Worm (Caenorhabditis elegans) whole organism, late embryonic: Measurements from ENCODE around the gene gly-3.

ENCODE experiments used
- C38D4.7 ChIP-seq: fragments of 200-800 bp; sonication (Bioruptor generic); optimal IDR thresholded peaks from 2 replicates; lab custom pipeline; 2018; ENCODE audit warnings: mild to moderate bottlenecking, missing genetic modification characterization, moderate library complexity, missing compliant biosample characterization
- F13H6.1 ChIP-seq: sonication (generic microtip); optimal IDR thresholded peaks from 2 replicates; lab custom pipeline; 2016; ENCODE audit warnings: missing genetic modification characterization, missing compliant biosample characterization
- K02D7.2 ChIP-seq: sonication (generic microtip); optimal IDR thresholded peaks from 2 replicates; lab custom pipeline; 2017; ENCODE audit warnings: mild to moderate bottlenecking, missing genetic modification characterization, missing compliant biosample characterization
- K09A11.1 ChIP-seq: sonication (generic microtip); optimal IDR thresholded peaks from 2 replicates; lab custom pipeline; 2017; ENCODE audit warnings: antibody characterized with exemption, mild to moderate bottlenecking, missing genetic modification characterization, missing compliant biosample characterization; ENCODE audit not compliant: insufficient read depth
- ahr-1 ChIP-seq: sonication (generic microtip); optimal IDR thresholded peaks from 2 replicates; lab custom pipeline; 2016; ENCODE audit warnings: missing genetic modification characterization, missing compliant biosample characterization
- ama-1 ChIP-seq: fragments of 150-350 bp; optimal IDR thresholded peaks from 2 replicates; lab custom pipeline; 2014
- ceh-14 ChIP-seq: sonication (generic microtip); optimal IDR thresholded peaks from 2 replicates; lab custom pipeline; 2016; ENCODE audit warnings: missing genotype, missing genetic modification characterization, missing compliant biosample characterization
- ceh-18 ChIP-seq: sonication (generic microtip); optimal IDR thresholded peaks from 2 replicates; lab custom pipeline; 2016; ENCODE audit warnings: missing genetic modification characterization, missing compliant biosample characterization
- ceh-2 ChIP-seq: sonication (generic microtip); optimal IDR thresholded peaks from 2 replicates; lab custom pipeline; 2016; ENCODE audit warnings: missing genotype, missing genetic modification characterization, missing compliant biosample characterization
- ceh-24 ChIP-seq: sonication (generic microtip); optimal IDR thresholded peaks from 2 replicates; lab custom pipeline; 2016; ENCODE audit warnings: mild to moderate bottlenecking, missing genetic modification characterization, missing compliant biosample characterization
- ceh-30 ChIP-seq: fragments of 150-350 bp; optimal IDR thresholded peaks from 2 replicates; lab custom pipeline; 2014; ENCODE audit warnings: missing biosample characterization, missing genetic modification characterization
- ceh-31 ChIP-seq: sonication (generic microtip); optimal IDR thresholded peaks from 2 replicates; lab custom pipeline; 2016; ENCODE audit warnings: missing genetic modification characterization, missing compliant biosample characterization
- ceh-48 ChIP-seq: sonication (generic microtip); optimal IDR thresholded peaks from 2 replicates; lab custom pipeline; 2016; ENCODE audit warnings: missing genetic modification characterization, inconsistent platforms, missing compliant biosample characterization
- ceh-6 ChIP-seq: fragments of 200-800 bp; sonication (Bioruptor generic); optimal IDR thresholded peaks from 2 replicates; lab custom pipeline; 2018; ENCODE audit warnings: mild to moderate bottlenecking, missing genetic modification characterization, missing compliant biosample characterization
- ceh-9 ChIP-seq: sonication (generic microtip); optimal IDR thresholded peaks from 2 replicates; lab custom pipeline; 2016; ENCODE audit warnings: mild to moderate bottlenecking, missing genetic modification characterization, inconsistent platforms, missing compliant biosample characterization
- dmd-4 ChIP-seq: sonication (generic microtip); optimal IDR thresholded peaks from 2 replicates; lab custom pipeline; 2016; ENCODE audit warnings: borderline replicate concordance, missing genetic modification characterization, missing compliant biosample characterization
- dve-1 ChIP-seq: sonication (generic microtip); optimal IDR thresholded peaks from 2 replicates; lab custom pipeline; 2017; ENCODE audit warnings: antibody characterized with exemption, mild to moderate bottlenecking, missing genetic modification characterization, missing compliant biosample characterization
- elt-2 ChIP-seq: sonication (generic microtip); optimal IDR thresholded peaks from 2 replicates; lab custom pipeline; 2016; ENCODE audit warnings: missing genetic modification reagents, missing genetic modification characterization, missing compliant biosample characterization
- elt-4 ChIP-seq: sonication (generic microtip); optimal IDR thresholded peaks from 2 replicates; lab custom pipeline; 2016; ENCODE audit warnings: missing genetic modification characterization, missing compliant biosample characterization
- eyg-1 ChIP-seq: sonication (generic microtip); optimal IDR thresholded peaks from 2 replicates; lab custom pipeline; 2016; ENCODE audit warnings: missing genotype, missing genetic modification characterization, missing compliant biosample characterization
- fkh-10 ChIP-seq: fragments of 150-350 bp; optimal IDR thresholded peaks from 2 replicates; lab custom pipeline; 2014; ENCODE audit warnings: missing biosample characterization, missing genetic modification reagents, missing genetic modification characterization
- fkh-6 ChIP-seq: sonication (generic microtip); optimal IDR thresholded peaks from 2 replicates; lab custom pipeline; 2016; ENCODE audit warnings: missing genetic modification characterization, missing compliant biosample characterization
- hlh-13 ChIP-seq: fragments of 200-800 bp; sonication (Bioruptor generic); optimal IDR thresholded peaks from 2 replicates; lab custom pipeline; 2018; ENCODE audit warnings: mild to moderate bottlenecking, missing genetic modification characterization, missing compliant biosample characterization
- hlh-15 ChIP-seq: sonication (generic microtip); optimal IDR thresholded peaks from 2 replicates; lab custom pipeline; 2016; ENCODE audit warnings: missing genetic modification characterization, missing compliant biosample characterization
- hlh-6 ChIP-seq: sonication (generic microtip); optimal IDR thresholded peaks from 2 replicates; lab custom pipeline; 2016; ENCODE audit warnings: missing genotype, missing genetic modification characterization, missing compliant biosample characterization
- hlh-8 ChIP-seq: sonication (generic microtip); optimal IDR thresholded peaks from 2 replicates; lab custom pipeline; 2016; ENCODE audit warnings: missing genotype, missing genetic modification characterization, missing compliant biosample characterization
- madf-2 ChIP-seq: sonication (generic microtip); optimal IDR thresholded peaks from 2 replicates; lab custom pipeline; 2017; ENCODE audit warnings: missing genetic modification characterization, missing compliant biosample characterization
- mec-3 ChIP-seq: sonication (generic microtip); optimal IDR thresholded peaks from 2 replicates; lab custom pipeline; 2016; ENCODE audit warnings: borderline replicate concordance, missing genetic modification characterization, missing compliant biosample characterization
- nfya-1 ChIP-seq: sonication (generic microtip); optimal IDR thresholded peaks from 2 replicates; lab custom pipeline; 2017; ENCODE audit warnings: missing genetic modification characterization, mild to moderate bottlenecking, missing compliant biosample characterization, antibody characterized with exemption, moderate library complexity
- nhr-11 ChIP-seq: fragments of 150-350 bp; optimal IDR thresholded peaks from 2 replicates; lab custom pipeline; 2014; ENCODE audit warnings: missing biosample characterization, missing genetic modification characterization
- nhr-232 ChIP-seq: sonication (generic microtip); optimal IDR thresholded peaks from 2 replicates; lab custom pipeline; 2016; ENCODE audit warnings: missing genetic modification characterization, missing compliant biosample characterization
- npax-4 ChIP-seq: sonication (generic microtip); optimal IDR thresholded peaks from 2 replicates; lab custom pipeline; 2016; ENCODE audit warnings: missing genetic modification characterization, missing compliant biosample characterization
- pat-9 ChIP-seq: fragments of 200-800 bp; sonication (Bioruptor generic); optimal IDR thresholded peaks from 2 replicates; lab custom pipeline; 2018; ENCODE audit warnings: mild to moderate bottlenecking, missing genetic modification characterization, moderate library complexity, missing compliant biosample characterization
- pha-2 ChIP-seq: sonication (generic microtip); optimal IDR thresholded peaks from 2 replicates; lab custom pipeline; 2017; ENCODE audit warnings: mild to moderate bottlenecking, missing genetic modification characterization, missing compliant biosample characterization
- pha-4 ChIP-seq: fragments of 150-350 bp; optimal IDR thresholded peaks from 2 replicates; lab custom pipeline; 2018; ENCODE audit warnings: missing biosample characterization, missing genetic modification reagents, missing genetic modification characterization
- pqm-1 ChIP-seq: sonication (generic microtip); optimal IDR thresholded peaks from 2 replicates; lab custom pipeline; 2016; ENCODE audit warnings: missing genetic modification characterization, missing compliant biosample characterization
- pros-1 ChIP-seq: fragments of 150-350 bp; optimal IDR thresholded peaks from 2 replicates; lab custom pipeline; 2014; ENCODE audit warnings: missing biosample characterization, missing genetic modification reagents, missing genetic modification characterization
- ref-2 ChIP-seq: sonication (generic microtip); optimal IDR thresholded peaks from 2 replicates; lab custom pipeline; 2016; ENCODE audit warnings: missing genetic modification characterization, missing compliant biosample characterization
- sdc-2 ChIP-seq: sonication (generic microtip); optimal IDR thresholded peaks from 2 replicates; lab custom pipeline; 2016; ENCODE audit warnings: missing genotype, missing genetic modification characterization, missing compliant biosample characterization
- sox-2 ChIP-seq: fragments of 200-800 bp; sonication (Bioruptor generic); IDR thresholded peaks from 2 replicates; pipeline ENCODE4 v1.3.6; 2022; ENCODE audit warnings: missing genetic modification reagents, missing genetic modification characterization, missing compliant biosample characterization
- sox-4 ChIP-seq: sonication (generic microtip); optimal IDR thresholded peaks from 2 replicates; lab custom pipeline; 2017; ENCODE audit warnings: mild to moderate bottlenecking, missing genetic modification characterization, inconsistent platforms, missing compliant biosample characterization
- syd-9 ChIP-seq: sonication (generic microtip); optimal IDR thresholded peaks from 2 replicates; lab custom pipeline; 2016; ENCODE audit warnings: mild to moderate bottlenecking, missing genetic modification characterization, moderate library complexity, missing compliant biosample characterization
- unc-42 ChIP-seq: sonication (generic microtip); optimal IDR thresholded peaks from 2 replicates; lab custom pipeline; 2016; ENCODE audit warnings: missing genotype, missing genetic modification characterization, missing compliant biosample characterization
- unc-55 ChIP-seq: sonication (generic microtip); optimal IDR thresholded peaks from 2 replicates; lab custom pipeline; 2017; ENCODE audit warnings: missing biosample characterization, missing genetic modification reagents, missing genetic modification characterization
- unc-86 ChIP-seq: sonication (generic microtip); optimal IDR thresholded peaks from 2 replicates; lab custom pipeline; 2016; ENCODE audit warnings: missing genetic modification characterization, missing compliant biosample characterization
- zip-5 ChIP-seq: sonication (generic microtip); optimal IDR thresholded peaks from 2 replicates; lab custom pipeline; 2016; ENCODE audit warnings: missing genetic modification characterization, missing compliant biosample characterization

Gene gly-3

ce11 chrIII:7894724-7895123 is 22.8 kb downstream of the gly-3 start, which contains the start of gene ZK688.4:
Gene ZK688.4, plus strand, starts transcription at chrIII:7895024.
- TF ChIP-seq ceh-30 (no peak), ceh-9 (no peak), syd-9 (tag; lab: Kevin White, UChicago) (no peak), fkh-6 (tag; lab: Kevin White, UChicago) (no peak), mec-3 (tag; lab: Kevin White, UChicago) (no peak), sdc-2 (tag; lab: Kevin White, UChicago) (no peak), ceh-24 (no peak), elt-4 (no peak), ceh-18 (tag; lab: Kevin White, UChicago) (no peak), sox-2 (GFP tag; lab: Robert Waterston, UW) (no peak), K09A11.1 (tag; lab: Kevin White, UChicago) (no peak), hlh-8 (tag; lab: Kevin White, UChicago) (no peak), ceh-31 (tag; lab: Kevin White, UChicago) (no peak), ref-2 (no peak), ceh-6 (no peak), fkh-10 (GFP tag; lab: Kevin White, UChicago) (no peak), elt-2 (no peak), nhr-232 (tag; lab: Kevin White, UChicago) (no peak), unc-42 (tag; lab: Kevin White, UChicago) (no peak), pat-9 (tag; lab: Kevin White, UChicago) (no peak)

ce11 chrIII:7893224-7893623 is 24.3 kb downstream of the gly-3 start:
- TF ChIP-seq hlh-15 (tag; lab: Kevin White, UChicago) (no peak), F13H6.1 (tag; lab: Kevin White, UChicago) (no peak), pqm-1 (tag; lab: Kevin White, UChicago) (no peak), eyg-1 (tag; lab: Kevin White, UChicago) (no peak), C38D4.7 (GFP tag; lab: Kevin White, UChicago) (no peak), pha-2 (no peak), K02D7.2 (tag; lab: Kevin White, UChicago) (no peak), dve-1 (no peak), ahr-1 (no peak), madf-2 (tag; lab: Kevin White, UChicago) (no peak), sox-2 (GFP tag; lab: Robert Waterston, UW) (no peak), ceh-48 (tag; lab: Kevin White, UChicago) (no peak), zip-5 (no peak), nhr-11 (tag; lab: Kevin White, UChicago) (no peak), ref-2 (no peak)

ce11 chrIII:7892333-7892732 is 25.2 kb downstream of the gly-3 start:
- TF ChIP-seq syd-9 (tag; lab: Kevin White, UChicago) (no peak), ceh-2 (tag; lab: Kevin White, UChicago) (no peak), dmd-4 (tag; lab: Kevin White, UChicago) (no peak), pha-4 (no peak)

ce11 chrIII:7891573-7892306 is 25.8 kb downstream of the gly-3 start, which contains the start of the genes ZK688.5 and fahd-1:
Gene ZK688.5, minus strand, starts transcription at chrIII:7891623.
Gene fahd-1, plus strand, starts transcription at chrIII:7892256.
- TF ChIP-seq pros-1 (tag; lab: Kevin White, UChicago) (no peak), ceh-18 (tag; lab: Kevin White, UChicago) (peak; percentile 79), syd-9 (tag; lab: Kevin White, UChicago) (peak; percentile 16), elt-2 (peak; percentile 65), npax-4 (tag; lab: Kevin White, UChicago) (no peak), fkh-6 (tag; lab: Kevin White, UChicago) (no peak), ceh-24 (no peak), ref-2 (peak; percentile 57), hlh-13 (no peak), K02D7.2 (tag; lab: Kevin White, UChicago) (no peak), F13H6.1 (tag; lab: Kevin White, UChicago) (peak; percentile 19), ceh-14 (peak; percentile 36), dve-1 (no peak), unc-55 (GFP tag; lab: Kevin White, UChicago) (peak; percentile 66), sdc-2 (tag; lab: Kevin White, UChicago) (no peak), pat-9 (tag; lab: Kevin White, UChicago) (no peak), sox-4 (tag; lab: Kevin White, UChicago) (no peak), unc-86 (tag; lab: Kevin White, UChicago) (no peak), elt-4 (no peak), ama-1 (lab: Kevin White, UChicago) (no peak), nfya-1 (peak; percentile 91), hlh-6 (no peak), ahr-1 (no peak), pha-2 (no peak)
